Fruit fly (Drosophila melanogaster) whole organism, embryonic: ENCODE results near the gene CG43922.

Source experiments
- CG10209 ChIP-seq: fragments of 200-800 bp; sonication (Bioruptor generic); optimal IDR thresholded peaks from 3 replicates; lab custom pipeline; 2017; ENCODE audit warnings: missing biosample characterization, mild to moderate bottlenecking, missing genetic modification characterization, missing genetic modification reagents
- CG10321 ChIP-seq: fragments of 200-800 bp; sonication (Bioruptor generic); IDR thresholded peaks from 2 replicates; pipeline ENCODE4 v1.3.6; 2022; ENCODE audit warnings: missing biosample characterization, missing genetic modification characterization
- CG10462 ChIP-seq: fragments of 200-800 bp; sonication (Bioruptor generic); optimal IDR thresholded peaks from 2 replicates; lab custom pipeline; 2016; ENCODE audit warnings: missing biosample characterization, missing genetic modification characterization
- CG10543 ChIP-seq: fragments of 200-800 bp; sonication (Bioruptor generic); optimal IDR thresholded peaks from 3 replicates; lab custom pipeline; 2017; ENCODE audit warnings: missing biosample characterization, mild to moderate bottlenecking, missing genetic modification characterization, moderate library complexity
- CG12219 ChIP-seq: fragments of 200-800 bp; sonication (Bioruptor generic); optimal IDR thresholded peaks from 3 replicates; lab custom pipeline; 2018; ENCODE audit warnings: missing biosample characterization, mild to moderate bottlenecking, missing genetic modification characterization
- CG14710 ChIP-seq: fragments of 200-800 bp; sonication (Bioruptor generic); optimal IDR thresholded peaks from 3 replicates; lab custom pipeline; 2019; ENCODE audit warnings: missing biosample characterization, mild to moderate bottlenecking, missing genetic modification characterization, moderate library complexity
- CG1603 ChIP-seq: fragments of 200-800 bp; sonication (Bioruptor generic); optimal IDR thresholded peaks from 2 replicates; lab custom pipeline; 2019; ENCODE audit warnings: missing biosample characterization, mild to moderate bottlenecking, missing genetic modification characterization, moderate library complexity
- CG16863 ChIP-seq: fragments of 200-800 bp; sonication (Bioruptor generic); optimal IDR thresholded peaks from 3 replicates; lab custom pipeline; 2016; ENCODE audit warnings: missing biosample characterization, missing genetic modification characterization
- CG17328 ChIP-seq: fragments of 200-800 bp; sonication (Bioruptor generic); IDR thresholded peaks from 2 replicates; pipeline ENCODE4 v1.3.6; 2022; ENCODE audit warnings: missing biosample characterization, missing genetic modification characterization
- CG18262 ChIP-seq: fragments of 200-800 bp; optimal IDR thresholded peaks from 3 replicates; lab custom pipeline; 2019; ENCODE audit warnings: missing biosample characterization, mild to moderate bottlenecking, missing genetic modification characterization, moderate library complexity
- CG2202 ChIP-seq: fragments of 200-800 bp; sonication (Bioruptor generic); optimal IDR thresholded peaks from 2 replicates; lab custom pipeline; 2018; ENCODE audit warnings: missing biosample characterization, mild to moderate bottlenecking, missing genetic modification characterization
- CG2712 ChIP-seq: fragments of 200-800 bp; optimal IDR thresholded peaks from 3 replicates; lab custom pipeline; 2019; ENCODE audit warnings: missing biosample characterization, mild to moderate bottlenecking, missing genetic modification characterization, moderate library complexity
- CG32772 ChIP-seq: fragments of 200-800 bp; sonication (Bioruptor generic); IDR thresholded peaks from 2 replicates; pipeline ENCODE4 v1.3.6; 2022; ENCODE audit warnings: missing biosample characterization, missing genetic modification characterization
- CG34224 ChIP-seq: fragments of 200-800 bp; sonication (Bioruptor generic); IDR thresholded peaks from 3 replicates; pipeline ENCODE4 v1.3.6; 2022; ENCODE audit warnings: missing biosample characterization, missing genetic modification characterization; ENCODE audit not compliant: partially characterized antibody
- CG6683 ChIP-seq: fragments of 200-800 bp; sonication (Bioruptor generic); optimal IDR thresholded peaks from 2 replicates; lab custom pipeline; 2017; ENCODE audit warnings: missing biosample characterization, mild to moderate bottlenecking, missing genetic modification characterization, missing genetic modification reagents
- CG6791 ChIP-seq: fragments of 200-800 bp; sonication (Bioruptor generic); IDR thresholded peaks from 3 replicates; pipeline ENCODE4 v1.3.6; 2022; ENCODE audit warnings: missing biosample characterization, missing genetic modification characterization; ENCODE audit not compliant: partially characterized antibody
- CG9727 ChIP-seq: fragments of 200-800 bp; sonication (Bioruptor generic); optimal IDR thresholded peaks from 3 replicates; lab custom pipeline; 2017; ENCODE audit warnings: missing biosample characterization, mild to moderate bottlenecking, missing genetic modification characterization
- Dbx ChIP-seq: fragments of 200-800 bp; sonication (Bioruptor generic); IDR thresholded peaks from 3 replicates; pipeline ENCODE4 v1.3.6; 2022; ENCODE audit warnings: missing biosample characterization, missing genetic modification characterization
- Ets65A ChIP-seq: fragments of 200-800 bp; sonication (Bioruptor generic); peaks from one replicate; lab custom pipeline; 2016; ENCODE audit warnings: missing biosample characterization, missing genetic modification characterization
- Hr3 ChIP-seq: fragments of 200-800 bp; sonication (Bioruptor generic); optimal IDR thresholded peaks from 3 replicates; lab custom pipeline; 2016; ENCODE audit warnings: missing biosample characterization, missing genetic modification characterization
- Lim3 ChIP-seq: fragments of 200-800 bp; sonication (Bioruptor generic); IDR thresholded peaks from 2 replicates; pipeline ENCODE4 v1.3.6; 2022; ENCODE audit warnings: missing biosample characterization, missing genetic modification characterization
- Mad ChIP-seq: fragments of 200-800 bp; sonication (Bioruptor generic); optimal IDR thresholded peaks from 2 replicates; lab custom pipeline; 2016; ENCODE audit warnings: missing biosample characterization, missing genetic modification characterization
- Nf-YB ChIP-seq: fragments of 200-800 bp; sonication (Bioruptor generic); optimal IDR thresholded peaks from 3 replicates; lab custom pipeline; 2019; ENCODE audit warnings: missing biosample characterization, mild to moderate bottlenecking, missing genetic modification characterization, moderate library complexity
- Oaz ChIP-seq: fragments of 200-800 bp; sonication (Bioruptor generic); IDR thresholded peaks from 2 replicates; pipeline ENCODE4 v1.3.6; 2022; ENCODE audit warnings: missing biosample characterization, missing genetic modification characterization
- Spps ChIP-seq: fragments of 200-800 bp; sonication (Bioruptor generic); optimal IDR thresholded peaks from 2 replicates; lab custom pipeline; 2018; ENCODE audit warnings: missing biosample characterization, mild to moderate bottlenecking, missing genetic modification characterization
- Stat92E ChIP-seq, 3 experiments: fragments of >200 bp in 2 of 3; fragments of 200-800 bp in 1 of 3; sonication (Bioruptor generic) in 1 of 3; optimal IDR thresholded peaks; 2 replicates each; lab custom pipeline; 2017 to 2019; ENCODE audit warnings: missing biosample characterization in 3 of 3, missing genetic modification characterization in 3 of 3, mild to moderate bottlenecking in 1 of 3, moderate library complexity in 1 of 3
- amos ChIP-seq: fragments of 200-800 bp; sonication (Bioruptor generic); IDR thresholded peaks from 2 replicates; pipeline ENCODE4 v1.3.6; 2022; ENCODE audit warnings: missing biosample characterization, missing genetic modification characterization; ENCODE audit not compliant: partially characterized antibody
- btn ChIP-seq: fragments of 200-800 bp; sonication (Bioruptor generic); optimal IDR thresholded peaks from 2 replicates; lab custom pipeline; 2016; ENCODE audit warnings: missing biosample characterization, missing genetic modification characterization
- chif ChIP-seq, 2 experiments: fragments of 200-800 bp; sonication (Bioruptor generic); optimal IDR thresholded peaks; 3 replicates each; lab custom pipeline; 2016; ENCODE audit warnings: missing biosample characterization in 2 of 2, missing genetic modification characterization in 2 of 2
- eyg ChIP-seq: fragments of 200-800 bp; sonication (Bioruptor generic); optimal IDR thresholded peaks from 3 replicates; lab custom pipeline; 2016; ENCODE audit warnings: missing biosample characterization, missing genetic modification characterization
- gcm ChIP-seq: fragments of 200-800 bp; sonication (Bioruptor generic); optimal IDR thresholded peaks from 2 replicates; lab custom pipeline; 2019; ENCODE audit warnings: missing biosample characterization, mild to moderate bottlenecking, missing genetic modification characterization, moderate library complexity
- grn ChIP-seq: fragments of 200-800 bp; sonication (Bioruptor generic); optimal IDR thresholded peaks from 3 replicates; lab custom pipeline; 2017; ENCODE audit warnings: missing biosample characterization, missing genetic modification characterization
- hb ChIP-seq: fragments of 200-800 bp; sonication (Bioruptor generic); IDR thresholded peaks from 3 replicates; pipeline ENCODE4 v1.3.6; 2022; ENCODE audit warnings: missing biosample characterization, missing genetic modification characterization; ENCODE audit not compliant: partially characterized antibody
- hkb ChIP-seq, 2 experiments: fragments of 200-800 bp in 1 of 2; fragments of >200 bp in 1 of 2; sonication (Bioruptor generic) in 1 of 2; IDR thresholded peaks in 1 of 2; optimal IDR thresholded peaks in 1 of 2; 2 replicates each; pipeline versions ENCODE4 v1.3.6 to Lab custom; 2017 to 2022; ENCODE audit warnings: missing biosample characterization in 1 of 2, missing genetic modification characterization in 1 of 2
- kay ChIP-seq: fragments of 200-800 bp; sonication (Bioruptor generic); optimal IDR thresholded peaks from 2 replicates; lab custom pipeline; 2016; ENCODE audit warnings: missing biosample characterization, missing genetic modification characterization
- kni ChIP-seq: fragments of 200-800 bp; sonication (Bioruptor generic); optimal IDR thresholded peaks from 3 replicates; lab custom pipeline; 2017; ENCODE audit warnings: mild to moderate bottlenecking, missing biosample characterization, missing genetic modification reagents, missing genetic modification characterization
- nom ChIP-seq: fragments of 200-800 bp; sonication (Bioruptor generic); optimal IDR thresholded peaks from 2 replicates; lab custom pipeline; 2017; ENCODE audit warnings: missing biosample characterization, missing genetic modification characterization, mild to moderate bottlenecking, moderate library complexity, missing genetic modification reagents
- phol ChIP-seq: fragments of 200-800 bp; sonication (Bioruptor generic); optimal IDR thresholded peaks from 3 replicates; lab custom pipeline; 2018; ENCODE audit warnings: missing biosample characterization, mild to moderate bottlenecking, missing genetic modification characterization, moderate library complexity
- pros ChIP-seq: fragments of 200-800 bp; sonication (Bioruptor generic); optimal IDR thresholded peaks from 3 replicates; lab custom pipeline; 2019; ENCODE audit warnings: missing biosample characterization, mild to moderate bottlenecking, missing genetic modification characterization, moderate library complexity
- psq ChIP-seq: fragments of 200-800 bp; sonication (Bioruptor generic); optimal IDR thresholded peaks from 2 replicates; lab custom pipeline; 2017; ENCODE audit warnings: missing biosample characterization, missing genetic modification characterization
- run ChIP-seq: fragments of 200-800 bp; sonication (Bioruptor generic); optimal IDR thresholded peaks from 3 replicates; lab custom pipeline; 2018; ENCODE audit warnings: missing biosample characterization, mild to moderate bottlenecking, missing genetic modification characterization
- schlank ChIP-seq: fragments of 200-800 bp; sonication (Bioruptor generic); optimal IDR thresholded peaks from 2 replicates; lab custom pipeline; 2018; ENCODE audit warnings: missing biosample characterization, mild to moderate bottlenecking, missing genetic modification characterization
- slp2 ChIP-seq: fragments of 200-800 bp; sonication (Bioruptor generic); optimal IDR thresholded peaks from 2 replicates; lab custom pipeline; 2016; ENCODE audit warnings: missing biosample characterization, missing genetic modification characterization
- sna ChIP-seq: fragments of 200-800 bp; sonication (Bioruptor generic); IDR thresholded peaks from 2 replicates; pipeline ENCODE4 v1.3.6; 2022; ENCODE audit warnings: missing biosample characterization, missing genetic modification characterization; ENCODE audit not compliant: partially characterized antibody
- tap ChIP-seq: fragments of 200-800 bp; optimal IDR thresholded peaks from 3 replicates; lab custom pipeline; 2019; ENCODE audit warnings: missing biosample characterization, mild to moderate bottlenecking, missing genetic modification characterization, moderate library complexity
- tll ChIP-seq, 2 experiments: fragments of 200-800 bp in 1 of 2; fragments of >200 bp in 1 of 2; sonication (Bioruptor generic) in 1 of 2; optimal IDR thresholded peaks; 2 replicates each; lab custom pipeline; 2017 to 2019; ENCODE audit warnings: missing biosample characterization in 2 of 2, missing genetic modification characterization in 2 of 2, mild to moderate bottlenecking in 1 of 2, moderate library complexity in 1 of 2
- ttk ChIP-seq: fragments of 200-800 bp; sonication (Bioruptor generic); IDR thresholded peaks from 2 replicates; pipeline ENCODE4 v2.1.2; 2022; ENCODE audit warnings: missing biosample characterization, missing genetic modification characterization
- unc-4 ChIP-seq: fragments of 200-800 bp; sonication (Bioruptor generic); IDR thresholded peaks from 2 replicates; pipeline ENCODE4 v1.3.6; 2022; ENCODE audit warnings: missing biosample characterization, missing genetic modification characterization; ENCODE audit not compliant: partially characterized antibody
- wek ChIP-seq: fragments of 200-800 bp; sonication (Bioruptor generic); optimal IDR thresholded peaks from 3 replicates; lab custom pipeline; 2018; ENCODE audit warnings: missing biosample characterization, mild to moderate bottlenecking, missing genetic modification characterization, moderate library complexity

Gene CG43922

dm6 chr2L:6291605-6292004 lies 16.9 kb downstream of the CG43922 start (continued):
- peak; percentile 32 for TF ChIP-seq CG14710 (tag; lab: Kevin White, UChicago)
- peak; percentile 78 for TF ChIP-seq kni (GFP tag; lab: Kevin White, UChicago)
- peak; percentile 50 for TF ChIP-seq CG18262 (tag; lab: Kevin White, UChicago)
- peak; percentile 30 for TF ChIP-seq CG2202
- peak; percentile 28 for TF ChIP-seq tap (tag; lab: Kevin White, UChicago)
- TF ChIP-seq Nf-YB (GFP tag; lab: Kevin White, UChicago), result peak; percentile 16
- TF ChIP-seq CG9727 (GFP tag; lab: Kevin White, UChicago), result peak; percentile 37
- peak; percentile 20 for TF ChIP-seq wek (GFP tag; lab: Kevin White, UChicago)
- TF ChIP-seq sna (GFP tag; lab: Robert Waterston, UW), result no peak
- TF ChIP-seq kay (GFP tag; lab: Kevin White, UChicago), result no peak
- TF ChIP-seq run, result peak; percentile 56
- peak; percentile 45 for TF ChIP-seq grn (GFP tag; lab: Kevin White, UChicago)
- peak; percentile 23; the same call in 1 of the 2 replicates for TF ChIP-seq CG32772 (GFP tag; lab: Robert Waterston, UW)
- TF ChIP-seq CG1603, result peak; percentile 34
- TF ChIP-seq CG2712 (tag; lab: Kevin White, UChicago), result peak; percentile 23
- no peak for TF ChIP-seq Ets65A (GFP tag; lab: Kevin White, UChicago)
- TF ChIP-seq psq (GFP tag; lab: Kevin White, UChicago), result no peak
- TF ChIP-seq chif (GFP tag; optimal IDR thresholded peaks at IDR 0.05; lab: Kevin White, UChicago), result no peak

dm6 chr2L:6283376-6283775 lies 25.2 kb downstream of the CG43922 start:
- TF ChIP-seq CG17328 (GFP tag; lab: Robert Waterston, UW), result no peak
- TF ChIP-seq Dbx (GFP tag; lab: Robert Waterston, UW), result no peak
- TF ChIP-seq amos, result no peak
- no peak for TF ChIP-seq CG10321 (GFP tag; lab: Robert Waterston, UW)
- no peak for TF ChIP-seq Mad (GFP tag; lab: Kevin White, UChicago)
- no peak for TF ChIP-seq nom (GFP tag; lab: Kevin White, UChicago)
- peak in 1 of 2 experiments; percentile 59 for TF ChIP-seq tll (GFP tag; optimal IDR thresholded peaks at IDR 0.05; lab: Kevin White, UChicago)
- TF ChIP-seq slp2 (GFP tag; lab: Kevin White, UChicago), result no peak
- no peak for TF ChIP-seq CG10543 (GFP tag; lab: Kevin White, UChicago)
- TF ChIP-seq CG10209 (GFP tag; lab: Kevin White, UChicago), result peak; percentile 52
- no peak for TF ChIP-seq hb (GFP tag; lab: Robert Waterston, UW)
- TF ChIP-seq Lim3 (GFP tag; lab: Robert Waterston, UW), result no peak
- no peak for TF ChIP-seq CG34224 (GFP tag; lab: Robert Waterston, UW)
- TF ChIP-seq Oaz (GFP tag; lab: Robert Waterston, UW), result no peak
- TF ChIP-seq pros (GFP tag; lab: Kevin White, UChicago), result no peak
- no peak for TF ChIP-seq btn
- no peak for TF ChIP-seq ttk
- no peak for TF ChIP-seq phol (tag; lab: Kevin White, UChicago)
- no peak for TF ChIP-seq Hr3 (GFP tag; lab: Kevin White, UChicago)
- TF ChIP-seq schlank (tag; lab: Kevin White, UChicago), result no peak
- no peak for TF ChIP-seq CG10462 (GFP tag; lab: Kevin White, UChicago)
- TF ChIP-seq Stat92E (GFP tag; optimal IDR thresholded peaks at IDR 0.05; lab: Kevin White, UChicago), result no peak
- no peak for TF ChIP-seq unc-4 (GFP tag; lab: Robert Waterston, UW)
- no peak for TF ChIP-seq hkb (optimal IDR thresholded peaks at IDR 0.05; lab: Kevin White, UChicago)
- TF ChIP-seq hkb (GFP tag; IDR thresholded peaks at IDR 0.05; lab: Robert Waterston, UW), result 0 out of 2 replicates have a peak, but pooled peaks have one; percentile 23
- TF ChIP-seq gcm (GFP tag; lab: Kevin White, UChicago), result no peak
- no peak for TF ChIP-seq CG6683
- no peak for TF ChIP-seq CG6791 (GFP tag; lab: Robert Waterston, UW)
- no peak for TF ChIP-seq CG16863 (GFP tag; lab: Kevin White, UChicago)
- no peak for TF ChIP-seq eyg (GFP tag; lab: Kevin White, UChicago)
- peak; percentile 61 for TF ChIP-seq Spps
- TF ChIP-seq CG12219 (GFP tag; lab: Kevin White, UChicago), result peak; percentile 40
